Fruit fly (Drosophila melanogaster) whole organism, embryonic: Measurements from ENCODE around the gene msd1.
A peak's percentile ranks its signal among the peaks of the same experiment; 100 is the strongest.

ENCODE experiments used
- Abd-B ChIP-seq: fragments of 200-800 bp; sonication (Bioruptor generic); optimal IDR thresholded peaks from 2 replicates; lab custom pipeline; 2018; ENCODE audit warnings: missing biosample characterization, mild to moderate bottlenecking, missing genetic modification characterization, moderate library complexity
- Ada2b ChIP-seq: fragments of 200-800 bp; sonication (Bioruptor generic); IDR thresholded peaks from 2 replicates; pipeline ENCODE4 v1.3.6; 2022; ENCODE audit warnings: missing biosample characterization, missing genetic modification characterization
- Blimp-1 ChIP-seq: fragments of 200-800 bp; sonication (Bioruptor generic); optimal IDR thresholded peaks from 3 replicates; lab custom pipeline; 2018; ENCODE audit warnings: missing biosample characterization, missing genetic modification characterization, mild to moderate bottlenecking, moderate library complexity, missing genetic modification reagents
- CG10321 ChIP-seq: fragments of 200-800 bp; sonication (Bioruptor generic); IDR thresholded peaks from 2 replicates; pipeline ENCODE4 v1.3.6; 2022; ENCODE audit warnings: missing biosample characterization, missing genetic modification characterization
- CG11560 ChIP-seq: fragments of 200-800 bp; sonication (Bioruptor generic); IDR thresholded peaks from 3 replicates; pipeline ENCODE4 v1.3.6; 2022; ENCODE audit warnings: missing biosample characterization, missing genetic modification characterization
- CG11696 ChIP-seq: fragments of 200-800 bp; sonication (Bioruptor generic); IDR thresholded peaks from 2 replicates; pipeline ENCODE4 v1.3.6; 2022; ENCODE audit warnings: missing biosample characterization, missing genetic modification characterization
- CG13775 ChIP-seq: fragments of 200-800 bp; sonication (Bioruptor generic); optimal IDR thresholded peaks from 3 replicates; lab custom pipeline; 2017; ENCODE audit warnings: missing biosample characterization, mild to moderate bottlenecking, missing genetic modification characterization
- CG1602 ChIP-seq: fragments of 200-800 bp; sonication (Bioruptor generic); optimal IDR thresholded peaks from 3 replicates; lab custom pipeline; 2016; ENCODE audit warnings: missing biosample characterization, missing genetic modification characterization
- CG17186 ChIP-seq: fragments of 200-800 bp; sonication (Bioruptor generic); optimal IDR thresholded peaks from 3 replicates; lab custom pipeline; 2017; ENCODE audit warnings: missing biosample characterization, missing genetic modification reagents, missing genetic modification characterization
- CG17328 ChIP-seq: fragments of 200-800 bp; sonication (Bioruptor generic); IDR thresholded peaks from 2 replicates; pipeline ENCODE4 v1.3.6; 2022; ENCODE audit warnings: missing biosample characterization, missing genetic modification characterization
- CG17912 ChIP-seq: fragments of 200-800 bp; sonication (Bioruptor generic); optimal IDR thresholded peaks from 2 replicates; lab custom pipeline; 2018; ENCODE audit warnings: missing biosample characterization, mild to moderate bottlenecking, missing genetic modification characterization
- CG2120 ChIP-seq: fragments of 200-800 bp; sonication (Bioruptor generic); optimal IDR thresholded peaks from 3 replicates; lab custom pipeline; 2016; ENCODE audit warnings: missing biosample characterization, missing genetic modification characterization
- CG2202 ChIP-seq: fragments of 200-800 bp; sonication (Bioruptor generic); optimal IDR thresholded peaks from 2 replicates; lab custom pipeline; 2018; ENCODE audit warnings: missing biosample characterization, mild to moderate bottlenecking, missing genetic modification characterization
- CG2678 ChIP-seq: fragments of 200-800 bp; sonication (Bioruptor generic); optimal IDR thresholded peaks from 3 replicates; lab custom pipeline; 2019; ENCODE audit warnings: missing biosample characterization, mild to moderate bottlenecking, missing genetic modification characterization, moderate library complexity
- CG6683 ChIP-seq: fragments of 200-800 bp; sonication (Bioruptor generic); optimal IDR thresholded peaks from 2 replicates; lab custom pipeline; 2017; ENCODE audit warnings: missing biosample characterization, mild to moderate bottlenecking, missing genetic modification characterization, missing genetic modification reagents
- CG7271 ChIP-seq: fragments of 200-800 bp; sonication (Bioruptor generic); optimal IDR thresholded peaks from 2 replicates; lab custom pipeline; 2018; ENCODE audit warnings: missing biosample characterization, mild to moderate bottlenecking, missing genetic modification characterization, moderate library complexity
- CG8290 ChIP-seq, 3 experiments: fragments of 200-800 bp; sonication (Bioruptor generic); optimal IDR thresholded peaks; 2 replicates each; lab custom pipeline; 2016 to 2019; ENCODE audit warnings: missing biosample characterization in 3 of 3, missing genetic modification characterization in 3 of 3, mild to moderate bottlenecking in 2 of 3, moderate library complexity in 1 of 3
- Chrac-16 ChIP-seq: fragments of 200-800 bp; sonication (Bioruptor generic); optimal IDR thresholded peaks from 3 replicates; lab custom pipeline; 2016; ENCODE audit warnings: missing biosample characterization, missing genetic modification characterization
- CoRest ChIP-seq: fragments of 200-800 bp; sonication (Bioruptor generic); optimal IDR thresholded peaks from 3 replicates; lab custom pipeline; 2018; ENCODE audit warnings: missing biosample characterization, mild to moderate bottlenecking, missing genetic modification characterization, moderate library complexity
- Dbx ChIP-seq: fragments of 200-800 bp; sonication (Bioruptor generic); IDR thresholded peaks from 3 replicates; pipeline ENCODE4 v1.3.6; 2022; ENCODE audit warnings: missing biosample characterization, missing genetic modification characterization
- Fer3 ChIP-seq: fragments of 200-800 bp; sonication (Bioruptor generic); optimal IDR thresholded peaks from 2 replicates; lab custom pipeline; 2018; ENCODE audit warnings: missing biosample characterization, mild to moderate bottlenecking, missing genetic modification characterization, moderate library complexity
- HLH4C ChIP-seq: fragments of 200-800 bp; sonication (Bioruptor generic); IDR thresholded peaks from 3 replicates; pipeline ENCODE4 v1.3.6; 2022; ENCODE audit warnings: missing biosample characterization, missing genetic modification characterization; ENCODE audit not compliant: partially characterized antibody
- Hey ChIP-seq: fragments of 200-800 bp; sonication (Bioruptor generic); optimal IDR thresholded peaks from 3 replicates; lab custom pipeline; 2018; ENCODE audit warnings: missing biosample characterization, mild to moderate bottlenecking, missing genetic modification characterization
- Hr39 ChIP-seq: fragments of >200 bp; optimal IDR thresholded peaks from 2 replicates; lab custom pipeline; 2017
- Hr78 ChIP-seq, 2 experiments: fragments of 200-800 bp in 1 of 2; fragments of >200 bp in 1 of 2; sonication (Bioruptor generic) in 1 of 2; optimal IDR thresholded peaks; 2 replicates each; lab custom pipeline; 2017 to 2019; ENCODE audit warnings: missing biosample characterization in 2 of 2, missing genetic modification characterization in 2 of 2, mild to moderate bottlenecking in 1 of 2, moderate library complexity in 1 of 2
- Meics ChIP-seq: fragments of 200-800 bp; sonication (Bioruptor generic); optimal IDR thresholded peaks from 2 replicates; lab custom pipeline; 2017; ENCODE audit warnings: missing biosample characterization, mild to moderate bottlenecking, missing genetic modification characterization
- Mrtf ChIP-seq: fragments of 200-800 bp; sonication (Bioruptor generic); IDR thresholded peaks from 3 replicates; pipeline ENCODE4 v1.3.6; 2022; ENCODE audit warnings: missing biosample characterization, missing genetic modification characterization
- Nf-YA ChIP-seq: fragments of 200-800 bp; sonication (Bioruptor generic); IDR thresholded peaks from 2 replicates; pipeline ENCODE4 v1.3.6; 2022; ENCODE audit warnings: missing biosample characterization, missing genetic modification characterization
- Sox102F ChIP-seq: fragments of 200-800 bp; sonication (Bioruptor generic); optimal IDR thresholded peaks from 2 replicates; lab custom pipeline; 2018; ENCODE audit warnings: missing biosample characterization, mild to moderate bottlenecking, missing genetic modification characterization, moderate library complexity
- TFAM ChIP-seq: fragments of 200-800 bp; sonication (Bioruptor generic); optimal IDR thresholded peaks from 2 replicates; lab custom pipeline; 2017; ENCODE audit warnings: missing biosample characterization, missing genetic modification characterization, inconsistent platforms
- ash1 ChIP-seq: fragments of 200-800 bp; sonication (Bioruptor generic); optimal IDR thresholded peaks from 2 replicates; lab custom pipeline; 2018; ENCODE audit warnings: missing biosample characterization, mild to moderate bottlenecking, missing genetic modification characterization
- br ChIP-seq: fragments of >200 bp; optimal IDR thresholded peaks from 2 replicates; lab custom pipeline; 2017
- chif ChIP-seq, 2 experiments: fragments of 200-800 bp; sonication (Bioruptor generic); optimal IDR thresholded peaks; 3 replicates each; lab custom pipeline; 2016; ENCODE audit warnings: missing biosample characterization in 2 of 2, missing genetic modification characterization in 2 of 2
- danr ChIP-seq: fragments of 200-800 bp; sonication (Bioruptor generic); IDR thresholded peaks from 2 replicates; pipeline ENCODE4 v1.3.6; 2022; ENCODE audit warnings: missing biosample characterization, missing genetic modification characterization
- dimm ChIP-seq: fragments of 200-800 bp; sonication (Bioruptor generic); IDR thresholded peaks from 2 replicates; pipeline ENCODE4 v1.3.6; 2022; ENCODE audit warnings: missing biosample characterization, missing genetic modification characterization
- esg ChIP-seq: fragments of 200-800 bp; sonication (Bioruptor generic); conservative IDR thresholded peaks from 2 replicates; pipeline ENCODE4 v1.3.6; 2022; ENCODE audit warnings: missing biosample characterization, missing genetic modification characterization
- fd102C ChIP-seq: fragments of 200-800 bp; sonication (Bioruptor generic); optimal IDR thresholded peaks from 2 replicates; lab custom pipeline; 2018; ENCODE audit warnings: missing biosample characterization, mild to moderate bottlenecking, missing genetic modification characterization, moderate library complexity
- fd64A ChIP-seq: fragments of 200-800 bp; sonication (Bioruptor generic); optimal IDR thresholded peaks from 3 replicates; lab custom pipeline; 2018; ENCODE audit warnings: missing biosample characterization, mild to moderate bottlenecking, missing genetic modification characterization
- grau ChIP-seq: fragments of 200-800 bp; optimal IDR thresholded peaks from 3 replicates; lab custom pipeline; 2019; ENCODE audit warnings: missing biosample characterization, mild to moderate bottlenecking, missing genetic modification characterization, moderate library complexity
- inv ChIP-seq: fragments of 200-800 bp; sonication (Bioruptor generic); IDR thresholded peaks from 2 replicates; pipeline ENCODE4 v1.3.6; 2022; ENCODE audit warnings: missing biosample characterization, missing genetic modification characterization; ENCODE audit not compliant: partially characterized antibody
- jigr1 ChIP-seq: fragments of 200-800 bp; sonication (Bioruptor generic); IDR thresholded peaks from 3 replicates; pipeline ENCODE4 v1.3.6; 2022; ENCODE audit warnings: missing biosample characterization, missing genetic modification characterization
- lab ChIP-seq: fragments of 200-800 bp; sonication (Bioruptor generic); optimal IDR thresholded peaks from 3 replicates; lab custom pipeline; 2017; ENCODE audit warnings: missing biosample characterization, missing genetic modification characterization, mild to moderate bottlenecking, moderate library complexity, missing genetic modification reagents
- lmd ChIP-seq: fragments of 200-800 bp; sonication (Bioruptor generic); IDR thresholded peaks from 2 replicates; pipeline ENCODE4 v1.3.6; 2022; ENCODE audit warnings: missing biosample characterization, missing genetic modification characterization
- nerfin-2 ChIP-seq: fragments of 200-800 bp; sonication (Bioruptor generic); IDR thresholded peaks from 2 replicates; pipeline ENCODE4 v1.3.6; 2022; ENCODE audit warnings: missing biosample characterization, missing genetic modification characterization; ENCODE audit not compliant: partially characterized antibody
- repo ChIP-seq: fragments of 200-800 bp; sonication (Bioruptor generic); optimal IDR thresholded peaks from 2 replicates; lab custom pipeline; 2016; ENCODE audit warnings: missing biosample characterization, missing genetic modification characterization
- row ChIP-seq: fragments of 200-800 bp; sonication (Bioruptor generic); IDR thresholded peaks from 3 replicates; pipeline ENCODE4 v1.3.6; 2022; ENCODE audit warnings: missing biosample characterization, missing genetic modification characterization
- run ChIP-seq: fragments of 200-800 bp; sonication (Bioruptor generic); optimal IDR thresholded peaks from 3 replicates; lab custom pipeline; 2018; ENCODE audit warnings: missing biosample characterization, mild to moderate bottlenecking, missing genetic modification characterization
- sna ChIP-seq: fragments of 200-800 bp; sonication (Bioruptor generic); IDR thresholded peaks from 2 replicates; pipeline ENCODE4 v1.3.6; 2022; ENCODE audit warnings: missing biosample characterization, missing genetic modification characterization; ENCODE audit not compliant: partially characterized antibody
- unc-4 ChIP-seq: fragments of 200-800 bp; sonication (Bioruptor generic); IDR thresholded peaks from 2 replicates; pipeline ENCODE4 v1.3.6; 2022; ENCODE audit warnings: missing biosample characterization, missing genetic modification characterization; ENCODE audit not compliant: partially characterized antibody
- vnd ChIP-seq: fragments of 200-800 bp; sonication (Bioruptor generic); IDR thresholded peaks from 3 replicates; pipeline ENCODE4 v1.3.6; 2022; ENCODE audit warnings: missing biosample characterization, missing genetic modification characterization; ENCODE audit not compliant: partially characterized antibody

msd1 gene

dm6 chr3L:1352065-1352464 lies 20.5 kb downstream of the msd1 start (continued):
- TF ChIP-seq row (GFP tag; lab: Robert Waterston, UW) (peak; percentile 78), run (tag; lab: Kevin White, UChicago) (no peak), esg (GFP tag; lab: Robert Waterston, UW) (no peak), lab (peak; percentile 55), repo (peak; percentile 11), CG2678 (tag; lab: Kevin White, UChicago) (peak; percentile 21), TFAM (GFP tag; lab: Kevin White, UChicago) (no peak), br (lab: Kevin White, UChicago) (no peak), CG7271 (no peak), grau (tag; lab: Kevin White, UChicago) (peak; percentile 47), dimm (no peak), CoRest (tag; lab: Kevin White, UChicago) (peak; percentile 64), Abd-B (GFP tag; lab: Kevin White, UChicago) (peak; percentile 43), nerfin-2 (GFP tag; lab: Robert Waterston, UW) (peak; percentile 73), Hr39 (no peak), inv (GFP tag; lab: Robert Waterston, UW) (peak; percentile 73), CG10321 (no peak), vnd (GFP tag; lab: Robert Waterston, UW) (peak; percentile 80), ash1 (GFP tag; lab: Kevin White, UChicago) (no peak), CG11696 (GFP tag; lab: Robert Waterston, UW) (no peak; the same call in 1 of the 2 replicates), CG17186 (GFP tag; lab: Kevin White, UChicago) (peak; percentile 19), Hey (tag; lab: Kevin White, UChicago) (no peak), Fer3 (no peak), CG8290 (GFP tag; optimal IDR thresholded peaks at IDR 0.05; lab: Kevin White, UChicago) (no peak), CG8290 (tag; optimal IDR thresholded peaks at IDR 0.05; lab: Kevin White, UChicago) (peak; percentile 43 to 70), unc-4 (GFP tag; lab: Robert Waterston, UW) (peak; percentile 86), CG2202 (no peak), Sox102F (GFP tag; lab: Kevin White, UChicago) (peak; percentile 32), fd102C (no peak), CG13775 (GFP tag; lab: Kevin White, UChicago) (peak; percentile 19), Chrac-16 (no peak), Hr78 (GFP tag; optimal IDR thresholded peaks at IDR 0.05; lab: Kevin White, UChicago) (no peak), lmd (peak; percentile 26; the same call in 1 of the 2 replicates), Blimp-1 (GFP tag; lab: Kevin White, UChicago) (peak; percentile 5), Dbx (GFP tag; lab: Robert Waterston, UW) (0 out of 3 replicates have a peak, but pooled peaks have one; percentile 21), fd64A (no peak), CG2120 (peak; percentile 41), Nf-YA (GFP tag; lab: Robert Waterston, UW) (no peak), CG1602 (GFP tag; lab: Kevin White, UChicago) (no peak), HLH4C (GFP tag; lab: Robert Waterston, UW) (peak; percentile 77), chif (GFP tag; optimal IDR thresholded peaks at IDR 0.05; lab: Kevin White, UChicago) (peak; percentile 3 to 30), CG6683 (GFP tag; lab: Kevin White, UChicago) (no peak), CG11560 (tag; lab: Robert Waterston, UW) (no peak), danr (GFP tag; lab: Robert Waterston, UW) (no peak), CG17328 (GFP tag; lab: Robert Waterston, UW) (peak; percentile 21; the same call in 1 of the 2 replicates), CG17912 (GFP tag; lab: Kevin White, UChicago) (peak; percentile 67), Ada2b (GFP tag; lab: Robert Waterston, UW) (no peak), Meics (GFP tag; lab: Kevin White, UChicago) (peak; percentile 32), sna (peak; percentile 96), Mrtf (GFP tag; lab: Robert Waterston, UW) (no peak), jigr1 (GFP tag; lab: Robert Waterston, UW) (no peak)
